Worm (Caenorhabditis elegans): Measurements from ENCODE around the gene egrh-2.

The egrh-2 gene

ce11 chrIV:1000441-1000840 is 10.2 kb upstream of the egrh-2 start:
- TF ChIP-seq F55B11.4 (tag; optimal IDR thresholded peaks at IDR 0.05; ENCODE audit: borderline replicate concordance, insufficient read depth) (no peak), athp-1 (tag; optimal IDR thresholded peaks at IDR 0.05) (no peak), nhr-90 (tag; optimal IDR thresholded peaks at IDR 0.05) (no peak), nfyb-1 (GFP tag; IDR thresholded peaks at IDR 0.05) (no peak), mel-28 (tag; optimal IDR thresholded peaks at IDR 0.05; ENCODE audit: borderline replicate concordance) (no peak), dpl-1 (GFP tag; optimal IDR thresholded peaks at IDR 0.05) (no peak), egl-18 (GFP tag; IDR thresholded peaks at IDR 0.05) (no peak), F10E7.11 (tag; optimal IDR thresholded peaks at IDR 0.05) (no peak), sea-2 (GFP tag; IDR thresholded peaks at IDR 0.05) (no peak), aptf-3 (GFP tag; IDR thresholded peaks at IDR 0.05) (no peak), Y53G8AR.9 (GFP tag; conservative IDR thresholded peaks at IDR 0.05) (no peak), egrh-3 (GFP tag; IDR thresholded peaks at IDR 0.05) (no peak), rcor-1 (GFP tag; IDR thresholded peaks at IDR 0.05) (no peak), lin-35 (GFP tag; optimal IDR thresholded peaks at IDR 0.05) (no peak), lin-40 (tag; optimal IDR thresholded peaks at IDR 0.05) (no peak), lir-1 (GFP tag; conservative IDR thresholded peaks at IDR 0.05) (no peak), ama-1 (optimal IDR thresholded peaks at IDR 0.05) (no peak), ama-1 (GFP tag; optimal IDR thresholded peaks at IDR 0.05) (no peak), K11D2.4 (GFP tag; IDR thresholded peaks at IDR 0.05) (no peak)

ce11 chrIV:999675-1000074 is 9.4 kb upstream of the egrh-2 start:
- TF ChIP-seq atf-7 (tag; optimal IDR thresholded peaks at IDR 0.05) (no peak), nfya-1 (tag; optimal IDR thresholded peaks at IDR 0.05; ENCODE audit: borderline replicate concordance, insufficient read depth) (no peak), attf-5 (GFP tag; optimal IDR thresholded peaks at IDR 0.05) (no peak), B0035.1 (tag; optimal IDR thresholded peaks at IDR 0.05) (no peak), rpc-1 (optimal IDR thresholded peaks at IDR 0.05) (no peak), rpc-1 (tag; optimal IDR thresholded peaks at IDR 0.05) (no peak), Y53F4B.3 (GFP tag; IDR thresholded peaks at IDR 0.05) (no peak), attf-6 (GFP tag; IDR thresholded peaks at IDR 0.05) (no peak), ztf-22 (GFP tag; optimal IDR thresholded peaks at IDR 0.05) (no peak), egrh-3 (GFP tag; IDR thresholded peaks at IDR 0.05) (no peak), T07F8.4 (tag; optimal IDR thresholded peaks at IDR 0.05) (no peak), unc-62 (GFP tag; optimal IDR thresholded peaks at IDR 0.05) (no peak), C17E4.6 (GFP tag; IDR thresholded peaks at IDR 0.05) (no peak)

ce11 chrIV:998914-999313 is 8.7 kb upstream of the egrh-2 start, which contains the start of gene Y55F3AM.5:
Gene Y55F3AM.5 (plus strand): TSS chrIV:999214.
- no peak for TF ChIP-seq cebp-1 (GFP tag; IDR thresholded peaks at IDR 0.05)
- peak; percentile 48 for TF ChIP-seq cebp-1 (tag; optimal IDR thresholded peaks at IDR 0.05)
- no peak for TF ChIP-seq sptf-2 (GFP tag; optimal IDR thresholded peaks at IDR 0.05)

ce11 chrIV:991647-992400 is 1.6 kb upstream of the egrh-2 start, which contains the start of gene lep-2:
Gene lep-2 (plus strand): TSS chrIV:992283.
- no peak for TF ChIP-seq ama-1 (optimal IDR thresholded peaks at IDR 0.05)
- TF ChIP-seq ama-1 (GFP tag; optimal IDR thresholded peaks at IDR 0.05): no peak
- no peak for TF ChIP-seq lsl-1 (GFP tag; optimal IDR thresholded peaks at IDR 0.05)
- TF ChIP-seq egrh-3 (GFP tag; IDR thresholded peaks at IDR 0.05): no peak
- no peak for TF ChIP-seq nhr-27 (tag; optimal IDR thresholded peaks at IDR 0.05)
- no peak for TF ChIP-seq ceh-100 (GFP tag; IDR thresholded peaks at IDR 0.05)
- no peak for TF ChIP-seq ztf-22 (GFP tag; optimal IDR thresholded peaks at IDR 0.05)
- no peak for TF ChIP-seq C17E4.6 (GFP tag; IDR thresholded peaks at IDR 0.05)
- TF ChIP-seq lin-40 (tag; optimal IDR thresholded peaks at IDR 0.05): no peak
- TF ChIP-seq dpff-1 (tag; optimal IDR thresholded peaks at IDR 0.05): no peak
- no peak; the same call in 1 of the 2 replicates for TF ChIP-seq B0336.3 (GFP tag; IDR thresholded peaks at IDR 0.05)
- peak; percentile 96 for TF ChIP-seq mcd-1 (GFP tag; IDR thresholded peaks at IDR 0.05)
- TF ChIP-seq Y56A3A.18 (GFP tag; IDR thresholded peaks at IDR 0.05): no peak
- TF ChIP-seq aptf-3 (GFP tag; IDR thresholded peaks at IDR 0.05): no peak
- TF ChIP-seq madf-6 (GFP tag; IDR thresholded peaks at IDR 0.05): peak; percentile 15; the same call in 1 of the 2 replicates
- TF ChIP-seq madf-10 (tag; optimal IDR thresholded peaks at IDR 0.05): no peak
- TF ChIP-seq C06A6.2 (GFP tag; conservative IDR thresholded peaks at IDR 0.05): no peak
- peak; percentile 45 for TF ChIP-seq dpl-1 (GFP tag; optimal IDR thresholded peaks at IDR 0.05)
- TF ChIP-seq lin-54 (GFP tag; optimal IDR thresholded peaks at IDR 0.05): peak; percentile 74
